Fruit fly (Drosophila melanogaster) Kc167 (cell line): ENCODE measurements around the gene CG3626.

Experiments used
- Myc ChIP-seq: fragments of >200 bp; optimal IDR thresholded peaks from 2 replicates; lab custom pipeline; 2017; ENCODE audit warnings: missing external identifiers
- h ChIP-seq: fragments of >200 bp; optimal IDR thresholded peaks from 3 replicates; lab custom pipeline; 2018; ENCODE audit warnings: missing external identifiers
- insv ChIP-seq: fragments of >200 bp; optimal IDR thresholded peaks from 3 replicates; lab custom pipeline; 2018; ENCODE audit warnings: missing external identifiers
- ttk ChIP-seq: sonication (Bioruptor generic); optimal IDR thresholded peaks from 2 replicates; lab custom pipeline; 2017; ENCODE audit warnings: missing external identifiers

dm6 chrX:4391326-4391761 is 25.1 kb downstream of the CG3626 start:
- TF ChIP-seq h (lab: Kevin White, UChicago) (no peak), Myc (lab: Kevin White, UChicago) (no peak), ttk (lab: Kevin White, UChicago) (no peak), insv (lab: Kevin White, UChicago) (no peak)
